Fruit fly (Drosophila melanogaster) whole organism, pupa: ENCODE data around the gene CG5892.

ENCODE experiments used
- CG10348 ChIP-seq: fragments of 200-800 bp; sonication (Bioruptor generic); IDR thresholded peaks from 2 replicates; pipeline ENCODE4 v1.3.6; 2022; ENCODE audit warnings: missing biosample characterization, missing genetic modification characterization
- CG14655 ChIP-seq: fragments of 200-800 bp; sonication (Bioruptor generic); optimal IDR thresholded peaks from 3 replicates; lab custom pipeline; 2017; ENCODE audit warnings: mild to moderate bottlenecking, missing biosample characterization, missing genetic modification reagents, missing genetic modification characterization
- CG32121 ChIP-seq: fragments of 200-800 bp; sonication (Bioruptor generic); IDR thresholded peaks from 2 replicates; pipeline ENCODE4 v1.3.6; 2022; ENCODE audit warnings: missing biosample characterization, missing genetic modification characterization
- CG4496 ChIP-seq: fragments of 200-800 bp; sonication (Bioruptor generic); IDR thresholded peaks from 3 replicates; pipeline ENCODE4 v1.3.6; 2022; ENCODE audit warnings: missing biosample characterization, missing genetic modification characterization
- CG8301 ChIP-seq: fragments of 200-800 bp; sonication (Bioruptor generic); optimal IDR thresholded peaks from 2 replicates; lab custom pipeline; 2018; ENCODE audit warnings: missing biosample characterization, mild to moderate bottlenecking, missing genetic modification characterization
- D1 ChIP-seq: fragments of 200-800 bp; sonication (Bioruptor generic); optimal IDR thresholded peaks from 2 replicates; lab custom pipeline; 2018; ENCODE audit warnings: missing biosample characterization, mild to moderate bottlenecking, missing genetic modification characterization, moderate library complexity
- EcR ChIP-seq: fragments of 200-800 bp; sonication (Bioruptor generic); optimal IDR thresholded peaks from 3 replicates; lab custom pipeline; 2019; ENCODE audit warnings: missing biosample characterization, missing genetic modification characterization, mild to moderate bottlenecking, moderate library complexity, missing genetic modification reagents
- Ets98B ChIP-seq: fragments of 200-800 bp; sonication (Bioruptor generic); IDR thresholded peaks from 2 replicates; pipeline ENCODE4 v1.3.6; 2022; ENCODE audit warnings: missing biosample characterization, missing genetic modification characterization
- fd96Ca ChIP-seq: fragments of 200-800 bp; sonication (Bioruptor generic); IDR thresholded peaks from 3 replicates; pipeline ENCODE4 v1.3.6; 2022; ENCODE audit warnings: missing biosample characterization, missing genetic modification characterization

DNA sequence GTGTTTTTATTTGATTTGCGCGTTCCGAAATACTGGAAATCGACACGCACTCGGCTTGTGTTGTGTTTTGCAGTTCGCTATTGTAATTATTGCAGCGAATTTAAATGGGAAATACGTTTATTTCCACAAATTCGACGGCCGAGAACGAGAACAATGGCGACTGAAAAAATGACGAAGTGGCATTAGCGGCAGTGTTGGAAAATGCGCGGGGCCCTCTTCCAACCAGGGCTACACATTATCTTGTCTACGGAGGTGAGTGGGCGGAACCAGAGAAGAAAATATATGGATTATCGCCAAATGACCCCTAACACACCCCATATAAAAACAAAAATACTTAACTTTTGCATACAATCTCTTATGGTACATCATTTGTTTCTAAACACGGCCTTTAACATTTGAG, 26.5 kb downstream of the CG5892 start, which contains the start of gene Rab1:
- no peak for TF ChIP-seq CG10348 (GFP tag; lab: Robert Waterston, UW)
- no peak for TF ChIP-seq CG14655 (GFP tag; lab: Kevin White, UChicago)
- no peak for TF ChIP-seq D1 (tag; lab: Kevin White, UChicago)
- peak; percentile 52; the same call in 1 of the 3 replicates for TF ChIP-seq fd96Ca (GFP tag; lab: Robert Waterston, UW)
- TF ChIP-seq Ets98B (GFP tag; lab: Robert Waterston, UW), result 0 out of 2 replicates have a peak, but pooled peaks have one; percentile 7
- no peak for TF ChIP-seq EcR
- TF ChIP-seq CG32121 (GFP tag; lab: Robert Waterston, UW), result 0 out of 2 replicates have a peak, but pooled peaks have one; percentile 23
- 0 out of 3 replicates have a peak, but pooled peaks have one; percentile 62 for TF ChIP-seq CG4496
- TF ChIP-seq CG8301, result no peak
